Fruit fly (Drosophila melanogaster) Kc167 (cell line): Measurements from ENCODE around the gene PGAP1.

Experiments used
- Myc ChIP-seq: fragments of >200 bp; optimal IDR thresholded peaks from 2 replicates; lab custom pipeline; 2017; ENCODE audit warnings: missing external identifiers
- Sin3A ChIP-seq: fragments of >200 bp; optimal IDR thresholded peaks from 2 replicates; lab custom pipeline; 2018; ENCODE audit warnings: missing external identifiers
- h ChIP-seq: fragments of >200 bp; optimal IDR thresholded peaks from 3 replicates; lab custom pipeline; 2018; ENCODE audit warnings: missing external identifiers
- insv ChIP-seq: fragments of >200 bp; optimal IDR thresholded peaks from 3 replicates; lab custom pipeline; 2018; ENCODE audit warnings: missing external identifiers
- psq ChIP-seq: fragments of >200 bp; optimal IDR thresholded peaks from 2 replicates; lab custom pipeline; 2017; ENCODE audit warnings: missing external identifiers
- ttk ChIP-seq: sonication (Bioruptor generic); optimal IDR thresholded peaks from 2 replicates; lab custom pipeline; 2017; ENCODE audit warnings: missing external identifiers

PGAP1 gene

DNA sequence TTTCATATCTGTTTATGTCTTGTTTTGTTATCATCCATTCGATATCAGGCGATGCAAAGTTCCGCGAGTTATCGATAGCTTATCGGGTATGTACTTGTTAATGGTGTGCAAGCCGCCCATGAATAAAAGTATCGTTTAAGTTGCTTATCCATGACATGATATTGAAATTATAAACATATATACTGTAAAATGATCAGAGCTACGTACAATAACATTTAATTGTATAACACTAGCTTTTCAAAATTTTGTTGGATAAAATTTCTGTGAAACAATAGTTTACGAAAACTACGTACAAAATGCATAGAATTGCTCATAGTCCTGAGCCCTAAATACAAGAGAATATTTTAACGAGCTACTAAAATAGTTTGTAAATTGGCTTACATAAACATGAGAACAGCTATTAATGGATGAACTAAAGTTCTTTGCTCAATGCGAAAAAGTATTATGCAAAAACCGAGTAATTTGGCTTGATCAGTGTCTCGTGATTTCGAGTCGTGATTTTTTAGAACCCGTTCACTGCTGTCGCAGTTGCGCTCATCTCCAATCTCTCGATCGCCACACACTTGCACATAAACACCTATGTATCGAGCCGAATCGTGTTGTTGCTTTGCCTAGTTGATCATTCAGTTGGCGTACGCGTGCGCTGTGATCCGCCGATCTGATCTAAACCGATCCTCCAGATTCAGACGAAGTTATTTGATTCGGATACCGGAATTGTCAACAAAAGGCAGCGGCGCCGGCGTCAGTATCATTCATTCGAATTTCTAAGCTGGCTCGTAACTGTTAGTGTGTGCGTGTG lies at the start of gene PGAP1, which contains the start of gene cv:
Gene PGAP1, minus strand, starts transcription at position 57 of the 799 bp plus-strand sequence.
Gene cv, plus strand, starts transcription at position 586 of the 799 bp plus-strand sequence.
- TF ChIP-seq psq (lab: Kevin White, UChicago) (peak; percentile 79), Sin3A (lab: Kevin White, UChicago) (no peak)

DNA sequence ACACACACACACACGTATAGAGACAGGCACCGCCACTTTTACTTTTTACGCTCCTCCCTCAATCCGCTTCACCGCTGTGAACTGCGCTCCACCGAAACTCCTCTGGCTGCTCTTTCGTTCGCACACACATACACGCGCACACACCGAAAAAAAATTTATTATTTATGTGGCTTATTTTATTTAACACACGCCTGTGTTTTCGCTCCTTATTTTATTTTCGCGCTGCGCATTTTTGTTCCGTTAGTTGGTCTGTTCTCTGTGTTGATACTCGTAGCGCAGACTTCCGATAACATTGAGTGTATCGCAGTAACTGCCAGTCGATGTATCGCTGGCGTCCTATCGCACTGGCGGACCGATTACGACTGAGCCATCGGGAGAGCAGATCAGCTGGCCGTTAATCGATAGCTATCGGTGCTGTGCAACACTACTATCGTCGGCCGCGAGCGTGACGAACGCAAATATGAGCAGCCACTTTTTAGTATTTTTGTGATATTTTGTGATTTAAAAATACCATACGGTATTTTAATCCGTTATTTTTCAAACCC lies 48.5 kb upstream of the PGAP1 start, which contains the start of gene Snx27:
Gene Snx27, minus strand, starts transcription at position 356 of the 545 bp plus-strand sequence.
- TF ChIP-seq h (lab: Kevin White, UChicago) (no peak), ttk (lab: Kevin White, UChicago) (no peak), insv (no peak), psq (lab: Kevin White, UChicago) (no peak), Sin3A (lab: Kevin White, UChicago) (no peak), Myc (lab: Kevin White, UChicago) (no peak)

- TF ChIP-seq psq (lab: Kevin White, UChicago) (no peak), h (lab: Kevin White, UChicago) (no peak), Myc (lab: Kevin White, UChicago) (no peak), ttk (lab: Kevin White, UChicago) (no peak), Sin3A (lab: Kevin White, UChicago) (no peak), insv (no peak)
Measured at dm6 chrX:5737157-5737556, 47.9 kb upstream of the PGAP1 start.

dm6 chrX:5735268-5735941 lies 46.1 kb upstream of the PGAP1 start:
- TF ChIP-seq psq (lab: Kevin White, UChicago) (no peak), insv (no peak), Sin3A (lab: Kevin White, UChicago) (no peak), Myc (lab: Kevin White, UChicago) (no peak), ttk (lab: Kevin White, UChicago) (no peak), h (lab: Kevin White, UChicago) (no peak)

dm6 chrX:5732440-5732839 lies 43.2 kb upstream of the PGAP1 start, which contains the start of gene CG15773:
CG15773 (plus strand) TSS chrX:5732740.
- TF ChIP-seq Sin3A (lab: Kevin White, UChicago) (no peak), Myc (lab: Kevin White, UChicago) (no peak), psq (lab: Kevin White, UChicago) (no peak), insv (no peak), h (lab: Kevin White, UChicago) (no peak), ttk (lab: Kevin White, UChicago) (no peak)

dm6 chrX:5724744-5725185 lies 35.5 kb upstream of the PGAP1 start:
- TF ChIP-seq Myc (lab: Kevin White, UChicago): no peak
- TF ChIP-seq Sin3A (lab: Kevin White, UChicago): no peak
- no peak for TF ChIP-seq ttk (lab: Kevin White, UChicago)
- TF ChIP-seq insv: no peak
- TF ChIP-seq h (lab: Kevin White, UChicago): no peak
- TF ChIP-seq psq (lab: Kevin White, UChicago): no peak

- TF ChIP-seq h (lab: Kevin White, UChicago) (no peak), psq (lab: Kevin White, UChicago) (no peak), Sin3A (lab: Kevin White, UChicago) (no peak)
Measured at dm6 chrX:5724151-5724699, 35.0 kb upstream of the PGAP1 start.

dm6 chrX:5723577-5723976 lies 34.3 kb upstream of the PGAP1 start:
- TF ChIP-seq ttk (lab: Kevin White, UChicago): no peak
- no peak for TF ChIP-seq insv
- no peak for TF ChIP-seq psq (lab: Kevin White, UChicago)
- TF ChIP-seq Myc (lab: Kevin White, UChicago): no peak
- TF ChIP-seq h (lab: Kevin White, UChicago): no peak
- TF ChIP-seq Sin3A (lab: Kevin White, UChicago): no peak

dm6 chrX:5718476-5719012 lies 29.3 kb upstream of the PGAP1 start:
- TF ChIP-seq Myc (lab: Kevin White, UChicago) (no peak), psq (lab: Kevin White, UChicago) (no peak), Sin3A (lab: Kevin White, UChicago) (no peak), insv (no peak), h (lab: Kevin White, UChicago) (no peak), ttk (lab: Kevin White, UChicago) (no peak)

DNA sequence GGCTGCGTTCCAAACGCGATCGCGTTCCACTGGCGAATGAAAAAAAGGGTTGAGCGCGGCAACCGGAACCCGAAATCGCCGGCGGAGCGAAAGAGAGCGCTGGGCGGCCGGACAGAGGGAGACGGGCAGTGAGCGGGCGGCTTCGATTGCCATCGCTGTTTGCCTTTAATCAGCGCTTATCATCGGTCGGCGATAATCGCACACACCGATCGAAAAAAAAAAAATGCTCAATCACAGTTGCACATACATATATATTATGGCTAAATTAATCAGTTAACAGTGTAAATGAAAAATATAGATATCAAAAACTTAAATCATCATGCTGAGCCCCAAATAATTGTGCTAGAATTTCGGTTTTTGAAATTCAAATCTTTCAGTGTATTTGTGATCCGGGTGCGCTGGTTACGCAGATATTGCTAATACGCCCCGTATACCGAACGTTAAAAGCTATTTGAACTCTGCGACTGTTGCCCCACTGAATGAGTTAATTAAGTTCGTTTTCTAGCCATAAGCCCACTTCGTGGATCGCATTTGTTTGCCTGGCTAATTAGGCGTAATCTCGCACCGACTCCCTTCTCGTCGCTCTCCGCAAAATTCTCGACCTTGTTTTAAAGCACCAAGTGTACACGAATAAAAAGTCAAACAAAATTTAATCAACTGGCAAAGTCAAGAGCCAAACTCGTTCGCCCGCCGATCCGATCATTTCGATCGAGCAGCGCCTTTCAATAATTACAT lies 28.6 kb upstream of the PGAP1 start, which contains the start of gene CG33080:
Gene CG33080, minus strand, starts transcription at position 38 of the 735 bp plus-strand sequence.
- TF ChIP-seq Sin3A (lab: Kevin White, UChicago): no peak
- no peak for TF ChIP-seq psq (lab: Kevin White, UChicago)
- TF ChIP-seq ttk (lab: Kevin White, UChicago): no peak
- no peak for TF ChIP-seq Myc (lab: Kevin White, UChicago)
- TF ChIP-seq insv: no peak
- no peak for TF ChIP-seq h (lab: Kevin White, UChicago)
